Fruit fly (Drosophila melanogaster): ENCODE results near the gene CG14218.
A peak's percentile ranks its signal among the peaks of the same experiment; 100 is the strongest.

CG14218 gene

DNA sequence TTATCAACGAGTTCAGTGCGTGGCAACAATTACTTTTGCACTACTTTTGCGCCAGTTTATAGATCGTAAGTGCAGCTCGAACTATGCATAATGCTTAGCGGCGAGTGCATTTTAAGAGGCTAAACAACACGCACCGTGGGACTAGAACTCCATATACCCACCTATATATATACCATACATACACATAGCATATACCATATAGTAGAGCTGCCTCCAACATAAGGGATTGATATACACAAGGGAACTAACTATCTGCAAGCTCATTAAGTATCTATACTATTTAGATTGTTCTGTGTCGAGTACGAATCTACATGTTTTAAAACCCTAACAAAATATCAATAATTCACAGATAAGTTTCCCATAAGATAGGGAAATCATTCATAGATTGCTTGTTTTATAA lies at the start of gene CG14218:
Gene CG14218 (minus strand): TSS at position 101 of the 400 bp plus-strand sequence.
- TF ChIP-seq Vsx2 (GFP tag; optimal IDR thresholded peaks at IDR 0.05; ENCODE audit: partially characterized antibody) (no peak), Dfd (GFP tag; optimal IDR thresholded peaks at IDR 0.05) (no peak), tai (GFP tag; optimal IDR thresholded peaks at IDR 0.05) (no peak), fru (GFP tag; optimal IDR thresholded peaks at IDR 0.05) (no peak), woc (GFP tag; optimal IDR thresholded peaks at IDR 0.05) (no peak), sage (GFP tag; optimal IDR thresholded peaks at IDR 0.05) (no peak), Sp1 (GFP tag; optimal IDR thresholded peaks at IDR 0.05) (no peak), dmrt93B (GFP tag; optimal IDR thresholded peaks at IDR 0.05) (no peak), Jra (GFP tag; optimal IDR thresholded peaks at IDR 0.05) (no peak), h (GFP tag; optimal IDR thresholded peaks at IDR 0.05) (no peak), Myc (optimal IDR thresholded peaks at IDR 0.05) (no peak)

DNA sequence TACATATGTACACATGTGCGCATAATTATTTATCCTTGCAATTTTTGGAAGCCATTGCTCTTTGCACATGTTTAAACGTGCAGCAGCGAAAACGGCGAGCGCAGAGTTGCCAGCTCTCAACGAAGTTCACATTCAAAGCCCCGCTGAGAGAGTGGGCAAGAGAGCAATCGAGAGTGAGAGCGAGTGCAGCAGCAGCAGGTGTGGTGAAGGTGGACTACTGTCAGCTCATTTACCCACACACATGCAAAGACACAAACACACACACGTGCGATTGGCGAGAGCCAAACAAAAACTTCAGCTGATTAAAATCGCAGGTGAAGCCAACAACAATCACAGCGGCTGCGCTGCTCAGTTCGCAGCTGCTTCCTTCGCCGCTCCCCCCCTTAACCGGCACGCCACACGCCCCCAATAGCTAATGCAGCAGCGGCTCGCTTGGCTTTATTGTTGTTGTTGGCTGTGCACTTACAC lies 49.6 kb upstream of the CG14218 start:
- TF ChIP-seq dl (GFP tag; optimal IDR thresholded peaks at IDR 0.05; ENCODE audit: insufficient read depth in 1 of 2, partially characterized antibody in 2 of 2) = peak in 1 of 2 experiments; percentile 76
- no peak for TF ChIP-seq brk (GFP tag; optimal IDR thresholded peaks at IDR 0.05)
- TF ChIP-seq dmrt93B (GFP tag; optimal IDR thresholded peaks at IDR 0.05) = no peak
- TF ChIP-seq psq (GFP tag; optimal IDR thresholded peaks at IDR 0.05) = peak; percentile 33
- no peak for TF ChIP-seq tai (GFP tag; optimal IDR thresholded peaks at IDR 0.05)
- TF ChIP-seq CG32264 (GFP tag; optimal IDR thresholded peaks at IDR 0.05) = no peak
- no peak for TF ChIP-seq OdsH (GFP tag; optimal IDR thresholded peaks at IDR 0.05)
- no peak for TF ChIP-seq Abd-B (GFP tag; optimal IDR thresholded peaks at IDR 0.05)
- no peak for TF ChIP-seq Hr78 (GFP tag; optimal IDR thresholded peaks at IDR 0.05)
- TF ChIP-seq h (GFP tag; optimal IDR thresholded peaks at IDR 0.05) = no peak
- TF ChIP-seq usp (GFP tag; optimal IDR thresholded peaks at IDR 0.05) = no peak
- TF ChIP-seq dsf (GFP tag; optimal IDR thresholded peaks at IDR 0.05; ENCODE audit: borderline replicate concordance) = no peak
- TF ChIP-seq woc (GFP tag; optimal IDR thresholded peaks at IDR 0.05) = no peak
- TF ChIP-seq Sp1 (GFP tag; optimal IDR thresholded peaks at IDR 0.05) = peak; percentile 4
- peak; percentile 83 for TF ChIP-seq N (GFP tag; optimal IDR thresholded peaks at IDR 0.05)
- TF ChIP-seq Jra (GFP tag; optimal IDR thresholded peaks at IDR 0.05) = no peak
- no peak for TF ChIP-seq foxo (GFP tag; optimal IDR thresholded peaks at IDR 0.05)
- no peak for TF ChIP-seq jim (GFP tag; optimal IDR thresholded peaks at IDR 0.05)
- peak; percentile 42 for TF ChIP-seq fru (GFP tag; optimal IDR thresholded peaks at IDR 0.05)
- TF ChIP-seq Dif (GFP tag; optimal IDR thresholded peaks at IDR 0.05; ENCODE audit: partially characterized antibody) = peak; percentile 91

DNA sequence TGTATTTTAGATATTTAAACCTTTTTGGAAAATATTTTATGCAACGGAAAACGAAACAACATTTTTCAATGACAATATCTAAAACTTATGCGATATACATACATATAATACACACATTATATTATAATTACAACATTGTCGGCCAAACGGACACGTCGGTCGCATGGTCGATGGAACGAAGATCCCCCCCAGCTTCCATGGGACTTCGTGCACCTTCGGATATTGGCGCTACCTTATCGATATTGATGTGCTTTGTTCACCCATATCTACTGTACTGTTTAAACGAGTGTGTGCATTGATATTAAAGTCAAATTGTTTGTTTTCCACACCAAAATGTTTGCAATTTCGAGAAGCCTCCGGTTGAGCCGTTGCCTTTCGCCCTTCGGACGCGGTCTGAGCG lies 43.6 kb upstream of the CG14218 start, which contains the start of gene CG14212:
Gene CG14212 (plus strand): TSS at position 301 of the 400 bp plus-strand sequence.
- no peak for TF ChIP-seq Mio (GFP tag; optimal IDR thresholded peaks at IDR 0.05)
- TF ChIP-seq psq (GFP tag; optimal IDR thresholded peaks at IDR 0.05) = no peak

DNA sequence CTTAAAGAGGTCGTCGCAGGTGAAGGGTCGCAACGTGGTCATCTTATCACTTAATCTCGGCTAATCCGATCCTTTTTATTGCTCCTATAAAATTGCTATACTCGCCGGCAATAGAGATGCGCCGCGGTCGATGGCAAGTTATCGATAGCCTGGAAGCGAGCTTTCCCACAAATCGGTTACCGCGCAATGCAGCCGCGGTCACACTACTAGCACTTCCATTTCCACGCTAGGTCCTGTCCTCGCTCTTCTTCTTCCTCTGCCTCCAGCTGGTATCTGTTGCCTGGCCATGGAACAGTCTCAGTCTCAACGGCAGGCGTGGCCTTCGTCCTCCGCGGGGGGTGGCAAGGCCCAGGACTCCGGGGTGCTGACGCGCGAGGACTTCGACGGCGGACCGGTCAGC lies 41.1 kb upstream of the CG14218 start, which contains the start of the genes Naa20A and MKP-4:
Gene Naa20A (minus strand): TSS at position 151 of the 400 bp plus-strand sequence.
Gene MKP-4 (plus strand): TSS at position 191 of the 400 bp plus-strand sequence.
- no peak for TF ChIP-seq dsf (GFP tag; optimal IDR thresholded peaks at IDR 0.05; ENCODE audit: borderline replicate concordance)
- no peak for TF ChIP-seq sv (GFP tag; optimal IDR thresholded peaks at IDR 0.05)
- no peak for TF ChIP-seq Dif (GFP tag; optimal IDR thresholded peaks at IDR 0.05; ENCODE audit: partially characterized antibody)
- TF ChIP-seq Myc (optimal IDR thresholded peaks at IDR 0.05) = no peak
- TF ChIP-seq CrebA (GFP tag; optimal IDR thresholded peaks at IDR 0.05; ENCODE audit: borderline replicate concordance) = no peak
- TF ChIP-seq Sp1 (GFP tag; optimal IDR thresholded peaks at IDR 0.05) = no peak
- no peak for TF ChIP-seq sage (GFP tag; optimal IDR thresholded peaks at IDR 0.05)
- TF ChIP-seq Hr83 (GFP tag; optimal IDR thresholded peaks at IDR 0.05; ENCODE audit: poor library complexity, severe bottlenecking) = no peak
- TF ChIP-seq usp (GFP tag; optimal IDR thresholded peaks at IDR 0.05) = no peak
- TF ChIP-seq OdsH (GFP tag; optimal IDR thresholded peaks at IDR 0.05) = no peak
- TF ChIP-seq CG9705 (GFP tag; optimal IDR thresholded peaks at IDR 0.05) = no peak

DNA sequence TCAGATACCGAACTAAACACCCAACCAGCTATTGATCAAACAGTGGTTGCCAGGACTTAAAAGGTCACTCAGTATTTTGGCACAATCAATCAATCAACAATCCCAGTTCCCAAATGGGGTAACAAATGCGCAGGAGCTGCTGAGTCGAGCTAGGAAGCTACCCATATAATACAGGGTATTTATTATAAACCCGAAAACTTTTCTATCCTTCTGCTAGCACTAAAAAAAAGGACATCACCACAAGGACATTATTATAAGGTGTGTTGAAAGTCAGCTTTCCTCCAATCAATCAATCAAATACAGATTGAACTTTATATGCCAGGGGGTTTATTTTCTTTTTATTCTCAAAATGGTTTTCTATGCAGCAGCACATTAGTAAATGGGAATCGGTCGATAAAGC lies 39.4 kb upstream of the CG14218 start, which contains the start of gene CG14221:
Gene CG14221 (minus strand): TSS at position 101 of the 400 bp plus-strand sequence.
- TF ChIP-seq jim (GFP tag; optimal IDR thresholded peaks at IDR 0.05) (no peak), woc (GFP tag; optimal IDR thresholded peaks at IDR 0.05) (no peak), Hr83 (GFP tag; optimal IDR thresholded peaks at IDR 0.05; ENCODE audit: poor library complexity, severe bottlenecking) (no peak), foxo (GFP tag; optimal IDR thresholded peaks at IDR 0.05) (no peak), Rel (GFP tag; optimal IDR thresholded peaks at IDR 0.05) (no peak), Rel (tag; optimal IDR thresholded peaks at IDR 0.05) (no peak)

Measured in whole organism, wandering third instar larva.